Fruit fly (Drosophila melanogaster) whole organism, embryonic: ENCODE data around the gene CG6959.

Experiments
- CG11504 ChIP-seq: fragments of 200-800 bp; sonication (Bioruptor generic); optimal IDR thresholded peaks from 3 replicates; lab custom pipeline; 2019; ENCODE audit warnings: missing biosample characterization, mild to moderate bottlenecking, missing genetic modification characterization, moderate library complexity
- CG12071 ChIP-seq: fragments of 200-800 bp; sonication (Bioruptor generic); optimal IDR thresholded peaks from 3 replicates; lab custom pipeline; 2018; ENCODE audit warnings: missing biosample characterization, mild to moderate bottlenecking, missing genetic modification characterization
- CG12155 ChIP-seq: fragments of 200-800 bp; sonication (Bioruptor generic); optimal IDR thresholded peaks from 3 replicates; lab custom pipeline; 2016; ENCODE audit warnings: missing biosample characterization, missing genetic modification characterization
- CG12299 ChIP-seq: fragments of 200-800 bp; sonication (Bioruptor generic); optimal IDR thresholded peaks from 2 replicates; lab custom pipeline; 2018; ENCODE audit warnings: missing biosample characterization, mild to moderate bottlenecking, missing genetic modification characterization
- CG13296 ChIP-seq: fragments of 200-800 bp; sonication (Bioruptor generic); optimal IDR thresholded peaks from 3 replicates; lab custom pipeline; 2018; ENCODE audit warnings: missing biosample characterization, mild to moderate bottlenecking, missing genetic modification characterization
- CG15514 ChIP-seq: fragments of 200-800 bp; sonication (Bioruptor generic); optimal IDR thresholded peaks from 3 replicates; lab custom pipeline; 2017; ENCODE audit warnings: missing biosample characterization, missing genetic modification characterization, mild to moderate bottlenecking, moderate library complexity, missing genetic modification reagents
- CG16863 ChIP-seq: fragments of 200-800 bp; sonication (Bioruptor generic); optimal IDR thresholded peaks from 3 replicates; lab custom pipeline; 2016; ENCODE audit warnings: missing biosample characterization, missing genetic modification characterization
- CG17568 ChIP-seq: fragments of 200-800 bp; sonication (Bioruptor generic); optimal IDR thresholded peaks from 2 replicates; lab custom pipeline; 2018; ENCODE audit warnings: missing biosample characterization, mild to moderate bottlenecking, missing genetic modification characterization, moderate library complexity
- CG1792 ChIP-seq: fragments of 200-800 bp; sonication (Bioruptor generic); optimal IDR thresholded peaks from 2 replicates; lab custom pipeline; 2016; ENCODE audit warnings: missing biosample characterization, missing genetic modification characterization
- CG31365 ChIP-seq: fragments of 200-800 bp; sonication (Bioruptor generic); optimal IDR thresholded peaks from 2 replicates; lab custom pipeline; 2018; ENCODE audit warnings: missing biosample characterization, mild to moderate bottlenecking, missing genetic modification characterization
- CG31388 ChIP-seq: fragments of 200-800 bp; sonication (Bioruptor generic); optimal IDR thresholded peaks from 2 replicates; lab custom pipeline; 2016; ENCODE audit warnings: missing biosample characterization, missing genetic modification characterization
- CG31441 ChIP-seq: fragments of 200-800 bp; sonication (Bioruptor generic); IDR thresholded peaks from 2 replicates; pipeline ENCODE4 v1.3.6; 2022; ENCODE audit warnings: missing biosample characterization, missing genetic modification characterization
- CG3407 ChIP-seq: fragments of 200-800 bp; sonication (Bioruptor generic); optimal IDR thresholded peaks from 2 replicates; lab custom pipeline; 2018; ENCODE audit warnings: missing biosample characterization, mild to moderate bottlenecking, missing genetic modification characterization
- CG6654 ChIP-seq: fragments of 200-800 bp; sonication (Bioruptor generic); optimal IDR thresholded peaks from 2 replicates; lab custom pipeline; 2017; ENCODE audit warnings: missing biosample characterization, mild to moderate bottlenecking, missing genetic modification characterization
- CG6689 ChIP-seq: fragments of 200-800 bp; sonication (Bioruptor generic); IDR thresholded peaks from 2 replicates; pipeline ENCODE4 v1.3.6; 2022; ENCODE audit warnings: missing biosample characterization, missing genetic modification characterization
- CG7839 ChIP-seq: fragments of 200-800 bp; sonication (Bioruptor generic); optimal IDR thresholded peaks from 3 replicates; lab custom pipeline; 2018; ENCODE audit warnings: missing biosample characterization, mild to moderate bottlenecking, missing genetic modification characterization, moderate library complexity
- CG8359 ChIP-seq: fragments of 200-800 bp; sonication (Bioruptor generic); optimal IDR thresholded peaks from 2 replicates; lab custom pipeline; 2017; ENCODE audit warnings: missing biosample characterization, mild to moderate bottlenecking, missing genetic modification characterization, borderline replicate concordance
- CG8478 ChIP-seq: fragments of >200 bp; optimal IDR thresholded peaks from 2 replicates; lab custom pipeline; 2018
- CG8765 ChIP-seq: fragments of 200-800 bp; sonication (Bioruptor generic); IDR thresholded peaks from 2 replicates; pipeline ENCODE4 v1.3.6; 2022; ENCODE audit warnings: missing biosample characterization, missing genetic modification characterization
- CHES-1-like ChIP-seq: fragments of 200-800 bp; sonication (Bioruptor generic); optimal IDR thresholded peaks from 2 replicates; lab custom pipeline; 2016; ENCODE audit warnings: missing biosample characterization, missing genetic modification characterization
- D19B ChIP-seq: fragments of 200-800 bp; sonication (Bioruptor generic); optimal IDR thresholded peaks from 2 replicates; lab custom pipeline; 2017; ENCODE audit warnings: missing biosample characterization, mild to moderate bottlenecking, missing genetic modification characterization
- Dad ChIP-seq: fragments of 200-800 bp; sonication (Bioruptor generic); optimal IDR thresholded peaks from 3 replicates; lab custom pipeline; 2016; ENCODE audit warnings: missing biosample characterization, missing genetic modification characterization
- Fer1 ChIP-seq: fragments of 200-800 bp; sonication (Bioruptor generic); optimal IDR thresholded peaks from 2 replicates; lab custom pipeline; 2017; ENCODE audit warnings: missing biosample characterization, mild to moderate bottlenecking, missing genetic modification characterization
- HLH4C ChIP-seq: fragments of 200-800 bp; sonication (Bioruptor generic); IDR thresholded peaks from 3 replicates; pipeline ENCODE4 v1.3.6; 2022; ENCODE audit warnings: missing biosample characterization, missing genetic modification characterization; ENCODE audit not compliant: partially characterized antibody
- MTF-1 ChIP-seq: fragments of 200-800 bp; sonication (Bioruptor generic); optimal IDR thresholded peaks from 2 replicates; lab custom pipeline; 2018; ENCODE audit warnings: missing biosample characterization, mild to moderate bottlenecking, missing genetic modification characterization, borderline replicate concordance
- NC2α ChIP-seq: fragments of 200-800 bp; sonication (Bioruptor generic); optimal IDR thresholded peaks from 2 replicates; lab custom pipeline; 2016; ENCODE audit warnings: missing biosample characterization, missing genetic modification characterization
- PHDP ChIP-seq: fragments of 200-800 bp; sonication (Bioruptor generic); optimal IDR thresholded peaks from 3 replicates; lab custom pipeline; 2018; ENCODE audit warnings: missing biosample characterization, mild to moderate bottlenecking, missing genetic modification characterization, moderate library complexity
- Scr ChIP-seq: fragments of 200-800 bp; sonication (Bioruptor generic); IDR thresholded peaks from 2 replicates; pipeline ENCODE4 v1.3.6; 2022; ENCODE audit warnings: missing biosample characterization, missing genetic modification characterization; ENCODE audit not compliant: partially characterized antibody
- Sox100B ChIP-seq: fragments of 200-800 bp; sonication (Bioruptor generic); optimal IDR thresholded peaks from 3 replicates; lab custom pipeline; 2018; ENCODE audit warnings: missing biosample characterization, mild to moderate bottlenecking, missing genetic modification characterization
- Ssrp ChIP-seq: fragments of 200-800 bp; sonication (Bioruptor generic); optimal IDR thresholded peaks from 2 replicates; lab custom pipeline; 2018; ENCODE audit warnings: missing biosample characterization, mild to moderate bottlenecking, missing genetic modification characterization, moderate library complexity
- al ChIP-seq: fragments of 200-800 bp; sonication (Bioruptor generic); IDR thresholded peaks from 2 replicates; pipeline ENCODE4 v1.3.6; 2022; ENCODE audit warnings: missing biosample characterization, missing genetic modification characterization
- bab2 ChIP-seq: fragments of 200-800 bp; sonication (Bioruptor generic); optimal IDR thresholded peaks from 2 replicates; lab custom pipeline; 2016; ENCODE audit warnings: missing biosample characterization, missing genetic modification characterization
- br ChIP-seq: fragments of >200 bp; optimal IDR thresholded peaks from 2 replicates; lab custom pipeline; 2017
- cg ChIP-seq: fragments of 200-800 bp; sonication (Bioruptor generic); optimal IDR thresholded peaks from 3 replicates; lab custom pipeline; 2019; ENCODE audit warnings: missing biosample characterization, mild to moderate bottlenecking, missing genetic modification characterization, moderate library complexity
- dan ChIP-seq: fragments of 200-800 bp; sonication (Bioruptor generic); IDR thresholded peaks from 2 replicates; pipeline ENCODE4 v1.3.6; 2022; ENCODE audit warnings: missing biosample characterization, missing genetic modification characterization
- danr ChIP-seq: fragments of 200-800 bp; sonication (Bioruptor generic); IDR thresholded peaks from 2 replicates; pipeline ENCODE4 v1.3.6; 2022; ENCODE audit warnings: missing biosample characterization, missing genetic modification characterization
- dm ChIP-seq: fragments of 200-800 bp; sonication (Bioruptor generic); optimal IDR thresholded peaks from 3 replicates; lab custom pipeline; 2016; ENCODE audit warnings: missing biosample characterization, missing genetic modification characterization
- esg ChIP-seq: fragments of 200-800 bp; sonication (Bioruptor generic); conservative IDR thresholded peaks from 2 replicates; pipeline ENCODE4 v1.3.6; 2022; ENCODE audit warnings: missing biosample characterization, missing genetic modification characterization
- exex ChIP-seq: fragments of 200-800 bp; sonication (Bioruptor generic); optimal IDR thresholded peaks from 4 replicates; lab custom pipeline; 2018; ENCODE audit warnings: missing biosample characterization, mild to moderate bottlenecking, missing genetic modification characterization, moderate library complexity
- fu2 ChIP-seq: fragments of 200-800 bp; sonication (Bioruptor generic); optimal IDR thresholded peaks from 2 replicates; lab custom pipeline; 2016; ENCODE audit warnings: missing biosample characterization, missing genetic modification characterization
- gem ChIP-seq: fragments of 200-800 bp; sonication (Bioruptor generic); optimal IDR thresholded peaks from 2 replicates; lab custom pipeline; 2019; ENCODE audit warnings: missing biosample characterization, mild to moderate bottlenecking, missing genetic modification characterization, moderate library complexity
- grau ChIP-seq: fragments of 200-800 bp; optimal IDR thresholded peaks from 3 replicates; lab custom pipeline; 2019; ENCODE audit warnings: missing biosample characterization, mild to moderate bottlenecking, missing genetic modification characterization, moderate library complexity
- gt ChIP-seq: fragments of 200-800 bp; sonication (Bioruptor generic); IDR thresholded peaks from 2 replicates; pipeline ENCODE4 v1.3.6; 2022; ENCODE audit warnings: missing biosample characterization, missing genetic modification characterization
- klu ChIP-seq: fragments of 200-800 bp; sonication (Bioruptor generic); IDR thresholded peaks from 2 replicates; pipeline ENCODE4 v1.3.6; 2022; ENCODE audit warnings: missing biosample characterization, missing genetic modification characterization
- mirr ChIP-seq: fragments of 200-800 bp; sonication (Bioruptor generic); optimal IDR thresholded peaks from 3 replicates; lab custom pipeline; 2018; ENCODE audit warnings: missing biosample characterization, mild to moderate bottlenecking, missing genetic modification characterization
- nom ChIP-seq: fragments of 200-800 bp; sonication (Bioruptor generic); optimal IDR thresholded peaks from 2 replicates; lab custom pipeline; 2017; ENCODE audit warnings: missing biosample characterization, missing genetic modification characterization, mild to moderate bottlenecking, moderate library complexity, missing genetic modification reagents
- p53 ChIP-seq: fragments of 200-800 bp; sonication (Bioruptor generic); optimal IDR thresholded peaks from 2 replicates; lab custom pipeline; 2016; ENCODE audit warnings: missing biosample characterization, missing genetic modification characterization
- pnt ChIP-seq: fragments of 200-800 bp; sonication (Bioruptor generic); optimal IDR thresholded peaks from 3 replicates; lab custom pipeline; 2016; ENCODE audit warnings: missing biosample characterization, missing genetic modification characterization
- sens-2 ChIP-seq: fragments of 200-800 bp; sonication (Bioruptor generic); IDR thresholded peaks from 2 replicates; pipeline ENCODE4 v1.3.6; 2022; ENCODE audit warnings: missing biosample characterization, missing genetic modification characterization
- sim ChIP-seq: fragments of 200-800 bp; sonication (Bioruptor generic); IDR thresholded peaks from 2 replicates; pipeline ENCODE4 v1.3.6; 2022; ENCODE audit warnings: missing biosample characterization, missing genetic modification characterization
- tna ChIP-seq: fragments of 200-800 bp; sonication (Bioruptor generic); IDR thresholded peaks from 2 replicates; pipeline ENCODE4 v1.3.6; 2022; ENCODE audit warnings: missing biosample characterization, missing genetic modification characterization; ENCODE audit not compliant: partially characterized antibody
- ttk ChIP-seq: fragments of 200-800 bp; sonication (Bioruptor generic); IDR thresholded peaks from 2 replicates; pipeline ENCODE4 v2.1.2; 2022; ENCODE audit warnings: missing biosample characterization, missing genetic modification characterization

Gene CG6959

DNA sequence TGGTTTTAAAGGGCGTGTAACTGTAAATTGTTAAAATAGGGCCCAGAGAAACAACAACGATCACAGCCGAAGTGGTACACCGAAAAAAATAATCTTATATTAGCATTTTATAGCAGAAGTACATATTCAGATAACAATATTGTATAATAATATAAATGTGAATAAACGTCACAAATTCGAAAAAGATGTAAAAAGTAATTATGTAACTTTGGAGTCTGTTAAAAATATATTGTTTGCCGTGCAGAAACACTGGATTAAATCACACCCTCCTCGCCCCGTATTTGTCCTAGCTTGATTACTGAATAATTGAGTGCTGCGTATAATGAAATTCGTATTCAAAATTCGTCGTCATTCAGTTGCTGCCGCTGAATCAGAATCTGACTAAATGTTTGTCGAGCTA, 14.1 kb downstream of the CG6959 start (continued):
- TF ChIP-seq MTF-1 (GFP tag; lab: Kevin White, UChicago) (no peak), klu (GFP tag; lab: Robert Waterston, UW) (no peak), CG13296 (GFP tag; lab: Kevin White, UChicago) (peak; percentile 6), br (lab: Kevin White, UChicago) (no peak), dm (GFP tag; lab: Kevin White, UChicago) (no peak), CG3407 (GFP tag; lab: Kevin White, UChicago) (no peak), gem (tag; lab: Kevin White, UChicago) (peak; percentile 69), CG6689 (GFP tag; lab: Robert Waterston, UW) (peak; percentile 42; the same call in 1 of the 2 replicates), CG16863 (GFP tag; lab: Kevin White, UChicago) (no peak), grau (peak; percentile 45), HLH4C (GFP tag; lab: Robert Waterston, UW) (no peak), CG31388 (no peak), NC2α (GFP tag; lab: Kevin White, UChicago) (no peak), Dad (GFP tag; lab: Kevin White, UChicago) (no peak), gt (GFP tag; lab: Robert Waterston, UW) (no peak), CG17568 (GFP tag; lab: Kevin White, UChicago) (no peak), cg (GFP tag; lab: Kevin White, UChicago) (no peak), CG12071 (GFP tag; lab: Kevin White, UChicago) (no peak), exex (tag; lab: Kevin White, UChicago) (no peak), nom (no peak), mirr (GFP tag; lab: Kevin White, UChicago) (no peak), CG12155 (no peak), sim (GFP tag; lab: Robert Waterston, UW) (no peak), p53 (no peak), Sox100B (GFP tag; lab: Kevin White, UChicago) (peak; percentile 5), Scr (GFP tag; lab: Robert Waterston, UW) (no peak), dan (GFP tag; lab: Robert Waterston, UW) (no peak), PHDP (tag; lab: Kevin White, UChicago) (peak; percentile 38), Fer1 (no peak), CG31441 (GFP tag; lab: Robert Waterston, UW) (peak; percentile 47), CG7839 (tag; lab: Kevin White, UChicago) (peak; percentile 52), CG8359 (GFP tag; lab: Kevin White, UChicago) (no peak), CG31365 (no peak), esg (GFP tag; lab: Robert Waterston, UW) (0 out of 2 replicates have a peak, but pooled peaks have one; percentile 19), bab2 (GFP tag; lab: Kevin White, UChicago) (no peak), CG12299 (tag; lab: Kevin White, UChicago) (no peak), ttk (GFP tag; lab: Robert Waterston, UW) (no peak), danr (GFP tag; lab: Robert Waterston, UW) (no peak), sens-2 (GFP tag; lab: Robert Waterston, UW) (no peak), fu2 (GFP tag; lab: Kevin White, UChicago) (no peak), D19B (GFP tag; lab: Kevin White, UChicago) (no peak), CG11504 (tag; lab: Kevin White, UChicago) (peak; percentile 63), CG15514 (GFP tag; lab: Kevin White, UChicago) (no peak), tna (GFP tag; lab: Robert Waterston, UW) (no peak), CG6654 (GFP tag; lab: Kevin White, UChicago) (no peak), CG8478 (lab: Kevin White, UChicago) (no peak), CG1792 (GFP tag; lab: Kevin White, UChicago) (no peak), Ssrp (tag; lab: Kevin White, UChicago) (no peak), CG8765 (GFP tag; lab: Robert Waterston, UW) (no peak), al (GFP tag; lab: Robert Waterston, UW) (0 out of 2 replicates have a peak, but pooled peaks have one; percentile 18), CHES-1-like (no peak), pnt (GFP tag; lab: Kevin White, UChicago) (no peak)
